Worm (Caenorhabditis elegans) whole organism, L2 larva: ENCODE results near the gene F40G9.5.

Experiments used
- C34F6.9 ChIP-seq: fragments of 150-350 bp; optimal IDR thresholded peaks from 2 replicates; lab custom pipeline; 2014; ENCODE audit warnings: missing biosample characterization, missing genetic modification characterization
- F13H6.1 ChIP-seq: sonication (generic microtip); optimal IDR thresholded peaks from 2 replicates; lab custom pipeline; 2016; ENCODE audit warnings: missing genetic modification characterization, missing compliant biosample characterization
- Y55F3AM.14 ChIP-seq: fragments of 200-800 bp; sonication (Bioruptor generic); optimal IDR thresholded peaks from 2 replicates; lab custom pipeline; 2018; ENCODE audit warnings: mild to moderate bottlenecking, missing genetic modification characterization, missing compliant biosample characterization
- aly-2 ChIP-seq: fragments of 150-350 bp; optimal IDR thresholded peaks from 2 replicates; lab custom pipeline; 2014; ENCODE audit warnings: missing biosample characterization, missing genetic modification characterization
- ama-1 ChIP-seq: fragments of 150-350 bp; optimal IDR thresholded peaks from 2 replicates; lab custom pipeline; 2018; ENCODE audit warnings: inconsistent platforms
- blmp-1 ChIP-seq: sonication (generic microtip); optimal IDR thresholded peaks from 2 replicates; lab custom pipeline; 2017; ENCODE audit warnings: missing genetic modification characterization, mild to moderate bottlenecking, missing compliant biosample characterization, antibody characterized with exemption, moderate library complexity; ENCODE audit not compliant: insufficient read depth
- ceh-82 ChIP-seq: fragments of 150-350 bp; optimal IDR thresholded peaks from 2 replicates; lab custom pipeline; 2014; ENCODE audit warnings: missing biosample characterization, missing genetic modification characterization
- dmd-4 ChIP-seq: sonication (generic microtip); optimal IDR thresholded peaks from 2 replicates; lab custom pipeline; 2017; ENCODE audit warnings: missing biosample characterization, missing genetic modification characterization
- elt-3 ChIP-seq: sonication (generic microtip); optimal IDR thresholded peaks from 2 replicates; lab custom pipeline; 2017; ENCODE audit warnings: missing biosample characterization, missing genetic modification characterization
- fos-1 ChIP-seq: fragments of 150-350 bp; optimal IDR thresholded peaks from 2 replicates; lab custom pipeline; 2014; ENCODE audit warnings: missing biosample characterization, missing genetic modification characterization
- gmeb-1 ChIP-seq: fragments of 150-350 bp; optimal IDR thresholded peaks from 2 replicates; lab custom pipeline; 2014; ENCODE audit warnings: missing biosample characterization, missing genetic modification characterization
- lin-13 ChIP-seq: fragments of 150-350 bp; optimal IDR thresholded peaks from 2 replicates; lab custom pipeline; 2014; ENCODE audit warnings: missing biosample characterization, missing genetic modification reagents, missing genetic modification characterization
- lin-39 ChIP-seq: fragments of 150-350 bp; optimal IDR thresholded peaks from 2 replicates; lab custom pipeline; 2014; ENCODE audit warnings: missing biosample characterization, missing genetic modification reagents, missing genetic modification characterization
- lsy-2 ChIP-seq, 2 experiments: fragments of 150-350 bp in 1 of 2; sonication (generic microtip) in 1 of 2; optimal IDR thresholded peaks; 2 replicates each; lab custom pipeline; 2014 to 2017; ENCODE audit warnings: missing biosample characterization in 2 of 2, missing genetic modification characterization in 2 of 2
- mab-5 ChIP-seq: fragments of 150-350 bp; optimal IDR thresholded peaks from 2 replicates; lab custom pipeline; 2014; ENCODE audit warnings: missing biosample characterization, missing genetic modification characterization
- mdl-1 ChIP-seq, 2 experiments: fragments of 150-350 bp in 1 of 2; sonication (generic microtip) in 1 of 2; optimal IDR thresholded peaks; 2 replicates each; lab custom pipeline; 2017; ENCODE audit warnings: missing biosample characterization in 2 of 2, missing genetic modification characterization in 2 of 2
- nhr-10 ChIP-seq: sonication (generic microtip); optimal IDR thresholded peaks from 2 replicates; lab custom pipeline; 2017; ENCODE audit warnings: missing biosample characterization, missing genetic modification characterization
- nhr-11 ChIP-seq: fragments of 150-350 bp; optimal IDR thresholded peaks from 2 replicates; lab custom pipeline; 2014; ENCODE audit warnings: missing biosample characterization, missing genetic modification characterization
- nhr-129 ChIP-seq: fragments of 150-350 bp; optimal IDR thresholded peaks from 2 replicates; lab custom pipeline; 2014; ENCODE audit warnings: missing biosample characterization, missing genetic modification characterization
- nhr-237 ChIP-seq: fragments of 150-350 bp; optimal IDR thresholded peaks from 2 replicates; lab custom pipeline; 2014; ENCODE audit warnings: missing biosample characterization, missing genetic modification characterization
- nhr-77 ChIP-seq: fragments of 150-350 bp; optimal IDR thresholded peaks from 2 replicates; lab custom pipeline; 2014; ENCODE audit warnings: missing biosample characterization, missing genetic modification characterization
- peb-1 ChIP-seq: fragments of 150-350 bp; optimal IDR thresholded peaks from 2 replicates; lab custom pipeline; 2014; ENCODE audit warnings: missing biosample characterization, missing genetic modification characterization
- sem-4 ChIP-seq: fragments of 150-350 bp; optimal IDR thresholded peaks from 2 replicates; lab custom pipeline; 2014; ENCODE audit warnings: missing biosample characterization, missing genetic modification reagents, missing genetic modification characterization
- sma-3 ChIP-seq: sonication (generic microtip); optimal IDR thresholded peaks from 2 replicates; lab custom pipeline; 2016; ENCODE audit warnings: missing genetic modification reagents, missing genetic modification characterization, missing compliant biosample characterization
- sma-9 ChIP-seq, 2 experiments: fragments of 150-350 bp in 1 of 2; sonication (generic microtip) in 1 of 2; optimal IDR thresholded peaks; 2 replicates each; lab custom pipeline; 2014 to 2016; ENCODE audit warnings: missing genetic modification characterization in 2 of 2, mild to moderate bottlenecking in 1 of 2, missing biosample characterization in 1 of 2, missing compliant biosample characterization in 1 of 2, missing genetic modification reagents in 1 of 2, moderate library complexity in 1 of 2
- snpc-4 ChIP-seq: fragments of 150-350 bp; optimal IDR thresholded peaks from 2 replicates; lab custom pipeline; 2014; ENCODE audit warnings: missing biosample characterization, missing genetic modification characterization
- unc-39 ChIP-seq: fragments of 150-350 bp; optimal IDR thresholded peaks from 2 replicates; lab custom pipeline; 2014; ENCODE audit warnings: missing biosample characterization, missing genetic modification characterization
- unc-55 ChIP-seq: fragments of 150-350 bp; sonication (generic microtip); optimal IDR thresholded peaks from 3 replicates; lab custom pipeline; 2014; ENCODE audit warnings: missing biosample characterization, missing genetic modification reagents, missing genetic modification characterization
- unc-62 ChIP-seq: fragments of 150-350 bp; optimal IDR thresholded peaks from 2 replicates; lab custom pipeline; 2014; ENCODE audit warnings: missing biosample characterization, missing genetic modification reagents, missing genetic modification characterization
- ztf-1 ChIP-seq: fragments of 200-800 bp; sonication (Bioruptor generic); conservative IDR thresholded peaks from 2 replicates; pipeline ENCODE4 v1.3.6; 2022; ENCODE audit warnings: missing genetic modification characterization, missing compliant biosample characterization
- ztf-11 ChIP-seq: sonication (generic microtip); optimal IDR thresholded peaks from 2 replicates; lab custom pipeline; 2017; ENCODE audit warnings: missing biosample characterization, missing genetic modification characterization

F40G9.5 gene

ce11 chrIII:183072-183471 is 2.0 kb downstream of the F40G9.5 start:
- TF ChIP-seq fos-1 (tag; lab: Kevin White, UChicago): peak; percentile 35
- no peak for TF ChIP-seq lin-39 (tag; lab: Kevin White, UChicago)

ce11 chrIII:184335-184734 is 3.3 kb downstream of the F40G9.5 start:
- TF ChIP-seq lin-13 (no peak), nhr-11 (tag; lab: Kevin White, UChicago) (no peak), aly-2 (tag; lab: Kevin White, UChicago) (no peak), gmeb-1 (tag; lab: Kevin White, UChicago) (no peak)

- TF ChIP-seq Y55F3AM.14 (GFP tag; lab: Kevin White, UChicago) (no peak), snpc-4 (tag; lab: Kevin White, UChicago) (no peak), ceh-82 (no peak), nhr-77 (tag; lab: Kevin White, UChicago) (no peak), nhr-11 (tag; lab: Kevin White, UChicago) (no peak), unc-39 (tag; lab: Kevin White, UChicago) (no peak), ztf-1 (no peak)
Observed at ce11 chrIII:187829-188228, 6.8 kb downstream of the F40G9.5 start, which contains the start of gene mxl-2. mxl-2 (minus strand) TSS chrIII:188131.

ce11 chrIII:188426-188888 is 7.4 kb downstream of the F40G9.5 start, which contains the start of gene ubc-20:
ubc-20 (plus strand) TSS chrIII:188838.
- TF ChIP-seq ztf-11 (tag; lab: Kevin White, UChicago) (no peak), lsy-2 (tag; optimal IDR thresholded peaks at IDR 0.05; lab: Kevin White, UChicago) (peak in 1 of 2 experiments; percentile 48), sma-3 (GFP tag; lab: Kevin White, UChicago) (peak; percentile 1), peb-1 (no peak), snpc-4 (tag; lab: Kevin White, UChicago) (no peak), elt-3 (tag; lab: Kevin White, UChicago) (no peak), nhr-10 (tag; lab: Kevin White, UChicago) (no peak), gmeb-1 (tag; lab: Kevin White, UChicago) (peak; percentile 18), dmd-4 (no peak), nhr-129 (peak; percentile 35), C34F6.9 (peak; percentile 60), aly-2 (tag; lab: Kevin White, UChicago) (no peak), unc-39 (tag; lab: Kevin White, UChicago) (no peak), sem-4 (no peak), F13H6.1 (no peak), blmp-1 (tag; lab: Kevin White, UChicago) (no peak), sma-9 (GFP tag; optimal IDR thresholded peaks at IDR 0.05; lab: Kevin White, UChicago) (no peak), sma-9 (tag; optimal IDR thresholded peaks at IDR 0.05; lab: Kevin White, UChicago) (no peak), ama-1 (no peak), unc-55 (GFP tag; lab: Kevin White, UChicago) (peak; percentile 30)

- no peak for TF ChIP-seq sma-9 (GFP tag; optimal IDR thresholded peaks at IDR 0.05; lab: Kevin White, UChicago)
- no peak for TF ChIP-seq sma-9 (tag; optimal IDR thresholded peaks at IDR 0.05; lab: Kevin White, UChicago)
- TF ChIP-seq, all 48 proteins: peak for 0
Observed at ce11 chrIII:189280-189679, 8.2 kb downstream of the F40G9.5 start.

ce11 chrIII:190686-191085 is 9.6 kb downstream of the F40G9.5 start, which contains the start of gene cox-17:
cox-17 (plus strand) TSS chrIII:190986.
- TF ChIP-seq mab-5 (tag; lab: Kevin White, UChicago) (no peak), sma-9 (GFP tag; optimal IDR thresholded peaks at IDR 0.05; lab: Kevin White, UChicago) (no peak), sma-9 (tag; optimal IDR thresholded peaks at IDR 0.05; lab: Kevin White, UChicago) (no peak), gmeb-1 (tag; lab: Kevin White, UChicago) (no peak), F13H6.1 (no peak), nhr-237 (no peak), blmp-1 (tag; lab: Kevin White, UChicago) (no peak), unc-39 (tag; lab: Kevin White, UChicago) (no peak), aly-2 (tag; lab: Kevin White, UChicago) (no peak), elt-3 (tag; lab: Kevin White, UChicago) (no peak), unc-62 (GFP tag; lab: Kevin White, UChicago) (no peak), nhr-77 (tag; lab: Kevin White, UChicago) (no peak), mdl-1 (tag; optimal IDR thresholded peaks at IDR 0.05; lab: Kevin White, UChicago) (no peak), nhr-11 (tag; lab: Kevin White, UChicago) (no peak), Y55F3AM.14 (GFP tag; lab: Kevin White, UChicago) (no peak)
